Worm (Caenorhabditis elegans): ENCODE data around the gene Y62H9A.13.

Y62H9A.13 gene

DNA sequence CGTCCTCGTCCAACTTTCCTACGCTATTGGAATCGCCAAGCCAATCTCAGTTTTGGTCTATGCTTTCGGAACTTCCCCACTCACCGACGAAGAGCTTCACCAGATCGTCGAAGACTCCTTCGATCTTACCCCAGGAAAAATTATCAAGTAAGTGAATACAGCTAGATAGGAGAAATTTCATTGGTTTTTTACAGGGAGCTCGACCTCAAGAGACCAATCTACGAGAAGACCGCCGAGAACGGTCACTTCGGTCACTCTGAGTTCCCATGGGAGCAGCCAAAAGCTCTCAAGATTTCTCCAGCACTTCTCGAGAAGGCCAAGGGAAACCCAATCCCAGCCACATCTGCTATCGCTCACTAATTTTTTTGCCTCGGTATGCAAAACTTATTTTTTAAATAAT, 50.2 kb downstream of the Y62H9A.13 start:
- TF ChIP-seq gei-17 (GFP tag; optimal IDR thresholded peaks at IDR 0.05) = no peak
- TF ChIP-seq B0035.1 (tag; optimal IDR thresholded peaks at IDR 0.05) = no peak
- no peak for TF ChIP-seq Y53G8AR.9 (GFP tag; conservative IDR thresholded peaks at IDR 0.05)
- no peak for TF ChIP-seq ccch-3 (GFP tag; optimal IDR thresholded peaks at IDR 0.05)
- TF ChIP-seq ztf-6 (GFP tag; IDR thresholded peaks at IDR 0.05) = no peak
- TF ChIP-seq mcd-1 (GFP tag; IDR thresholded peaks at IDR 0.05) = no peak

All from whole organism, young adult.